Worm (Caenorhabditis elegans) whole organism, L3 larva: ENCODE measurements around the gene dpy-6.

Experiments
- R02D3.7 ChIP-seq: fragments of 150-350 bp; optimal IDR thresholded peaks from 2 replicates; lab custom pipeline; 2014; ENCODE audit warnings: missing biosample characterization, missing genetic modification characterization
- ceh-16 ChIP-seq: sonication (generic microtip); optimal IDR thresholded peaks from 2 replicates; lab custom pipeline; 2017; ENCODE audit warnings: missing biosample characterization, missing genetic modification characterization
- daf-12 ChIP-seq: fragments of 150-350 bp; optimal IDR thresholded peaks from 2 replicates; lab custom pipeline; 2014; ENCODE audit warnings: missing biosample characterization, missing genetic modification reagents, missing genetic modification characterization
- elt-2 ChIP-seq: sonication (generic microtip); optimal IDR thresholded peaks from 2 replicates; lab custom pipeline; 2016; ENCODE audit warnings: missing genetic modification reagents, mild to moderate bottlenecking, missing genetic modification characterization, missing compliant biosample characterization
- fkh-10 ChIP-seq: sonication (generic microtip); optimal IDR thresholded peaks from 2 replicates; lab custom pipeline; 2017; ENCODE audit warnings: missing biosample characterization, missing genetic modification reagents, missing genetic modification characterization
- fos-1 ChIP-seq: fragments of 150-350 bp; optimal IDR thresholded peaks from 2 replicates; lab custom pipeline; 2014; ENCODE audit warnings: missing biosample characterization, missing genetic modification characterization
- lin-15B ChIP-seq: fragments of 150-350 bp; optimal IDR thresholded peaks from 2 replicates; lab custom pipeline; 2014; ENCODE audit warnings: missing biosample characterization, missing genetic modification characterization
- mdl-1 ChIP-seq: fragments of 150-350 bp; optimal IDR thresholded peaks from 2 replicates; lab custom pipeline; 2014; ENCODE audit warnings: missing biosample characterization, missing genetic modification characterization
- nhr-12 ChIP-seq: fragments of 150-350 bp; optimal IDR thresholded peaks from 2 replicates; lab custom pipeline; 2014; ENCODE audit warnings: missing biosample characterization, missing genetic modification characterization
- nhr-237 ChIP-seq: fragments of 150-350 bp; optimal IDR thresholded peaks from 2 replicates; lab custom pipeline; 2014; ENCODE audit warnings: missing biosample characterization, missing genetic modification characterization
- nhr-77 ChIP-seq: fragments of 150-350 bp; optimal IDR thresholded peaks from 2 replicates; lab custom pipeline; 2014; ENCODE audit warnings: missing biosample characterization, missing genetic modification characterization
- pqm-1 ChIP-seq: fragments of 150-350 bp; optimal IDR thresholded peaks from 2 replicates; lab custom pipeline; 2017; ENCODE audit warnings: missing biosample characterization, missing genetic modification characterization, inconsistent platforms
- unc-39 ChIP-seq: sonication (generic microtip); optimal IDR thresholded peaks from 4 replicates; lab custom pipeline; 2017; ENCODE audit warnings: missing biosample characterization, missing genetic modification characterization
- unc-62 ChIP-seq: fragments of 150-350 bp; sonication (generic microtip); optimal IDR thresholded peaks from 4 replicates; lab custom pipeline; 2014; ENCODE audit warnings: missing biosample characterization, missing genetic modification reagents, missing genetic modification characterization

ce11 chrX:8416819-8417218, 38.6 kb downstream of the dpy-6 start, which contains the start of gene ced-8:
- TF ChIP-seq mdl-1 (tag; lab: Kevin White, UChicago) (no peak), unc-39 (tag; lab: Kevin White, UChicago) (no peak), fos-1 (no peak), pqm-1 (tag; lab: Kevin White, UChicago) (no peak), unc-62 (GFP tag; lab: Kevin White, UChicago) (no peak), nhr-77 (tag; lab: Kevin White, UChicago) (no peak), R02D3.7 (tag; lab: Kevin White, UChicago) (no peak), daf-12 (tag; lab: Kevin White, UChicago) (no peak), nhr-237 (no peak), elt-2 (no peak), ceh-16 (no peak), nhr-12 (tag; lab: Kevin White, UChicago) (no peak), fkh-10 (GFP tag; lab: Kevin White, UChicago) (no peak), lin-15B (tag; lab: Kevin White, UChicago) (no peak)
